Fruit fly (Drosophila melanogaster): ENCODE results near the gene RhoU.

The RhoU gene

DNA sequence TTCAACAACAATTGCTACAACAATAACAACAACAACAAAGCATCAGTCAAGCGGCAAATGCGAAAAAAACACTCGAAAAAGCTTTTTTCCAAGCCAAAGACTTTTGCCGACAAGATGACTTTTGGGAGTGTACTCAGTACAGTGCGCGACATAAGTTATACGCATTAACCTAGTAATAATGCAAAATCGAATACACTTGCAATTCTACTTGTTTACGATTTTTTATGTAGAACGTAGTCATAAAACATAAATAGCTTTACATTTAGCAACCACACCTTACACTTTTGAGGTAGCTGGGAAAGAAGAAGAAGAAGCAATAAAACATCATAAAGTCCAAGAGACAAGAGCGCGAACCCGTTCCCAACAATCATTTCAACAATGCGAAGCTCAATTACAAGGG is 18.1 kb downstream of the RhoU start:
- TF ChIP-seq CG12391 (tag; optimal IDR thresholded peaks at IDR 0.05) (no peak), cg (GFP tag; optimal IDR thresholded peaks at IDR 0.05) (no peak), Rfx (GFP tag; IDR thresholded peaks at IDR 0.05) (peak; percentile 36; the same call in 1 of the 2 replicates), Oli (tag; optimal IDR thresholded peaks at IDR 0.05) (no peak), jigr1 (GFP tag; IDR thresholded peaks at IDR 0.05) (peak; percentile 26; the same call in 1 of the 3 replicates), CG8290 (GFP tag; optimal IDR thresholded peaks at IDR 0.05) (no peak), CG8290 (tag; optimal IDR thresholded peaks at IDR 0.05) (peak in 1 of 2 experiments; percentile 50), CG7745 (tag; optimal IDR thresholded peaks at IDR 0.05) (no peak), D (optimal IDR thresholded peaks at IDR 0.05) (no peak), D (GFP tag; optimal IDR thresholded peaks at IDR 0.05) (peak; percentile 7), CG2678 (tag; optimal IDR thresholded peaks at IDR 0.05) (peak; percentile 8), ind (GFP tag; optimal IDR thresholded peaks at IDR 0.05) (peak; percentile 16), CG14710 (tag; optimal IDR thresholded peaks at IDR 0.05) (no peak), wdn (GFP tag; IDR thresholded peaks at IDR 0.05) (no peak), slbo (GFP tag; IDR thresholded peaks at IDR 0.05) (0 out of 2 replicates have a peak, but pooled peaks have one; percentile 22), lbe (GFP tag; optimal IDR thresholded peaks at IDR 0.05) (peak; percentile 41), yki (optimal IDR thresholded peaks at IDR 0.05) (no peak), CG30403 (GFP tag; optimal IDR thresholded peaks at IDR 0.05) (no peak), sens (GFP tag) (peak; percentile 28), HLH54F (GFP tag; optimal IDR thresholded peaks at IDR 0.05) (no peak), CG18262 (tag; optimal IDR thresholded peaks at IDR 0.05) (peak; percentile 12), CG8388 (GFP tag; optimal IDR thresholded peaks at IDR 0.05) (peak; percentile 1), CG11504 (tag; optimal IDR thresholded peaks at IDR 0.05) (peak; percentile 34), lab (GFP tag; optimal IDR thresholded peaks at IDR 0.05) (peak; percentile 34), unpg (GFP tag; optimal IDR thresholded peaks at IDR 0.05) (peak; percentile 3), CG7839 (tag; optimal IDR thresholded peaks at IDR 0.05) (peak; percentile 0), prd (optimal IDR thresholded peaks at IDR 0.05) (no peak), prd (GFP tag; IDR thresholded peaks at IDR 0.05) (peak; percentile 29; the same call in 1 of the 3 replicates), dmrt99B (tag; optimal IDR thresholded peaks at IDR 0.05) (peak; percentile 22), tna (GFP tag; IDR thresholded peaks at IDR 0.05; ENCODE audit: partially characterized antibody) (no peak), CG1024 (GFP tag; IDR thresholded peaks at IDR 0.05) (0 out of 2 replicates have a peak, but pooled peaks have one; percentile 15), nom (GFP tag; optimal IDR thresholded peaks at IDR 0.05) (peak; percentile 3), CG18599 (GFP tag; optimal IDR thresholded peaks at IDR 0.05) (peak; percentile 8), gem (tag; optimal IDR thresholded peaks at IDR 0.05) (peak; percentile 9), ttk (GFP tag; IDR thresholded peaks at IDR 0.05) (peak; percentile 41; the same call in 1 of the 2 replicates), CG2120 (GFP tag; optimal IDR thresholded peaks at IDR 0.05) (peak; percentile 21), vvl (GFP tag; IDR thresholded peaks at IDR 0.05) (0 out of 2 replicates have a peak, but pooled peaks have one; percentile 20), Drgx (GFP tag; IDR thresholded peaks at IDR 0.05) (peak; percentile 79), CG14441 (GFP tag; IDR thresholded peaks at IDR 0.05) (0 out of 2 replicates have a peak, but pooled peaks have one; percentile 5), Med (GFP tag) (peak; percentile 71), CG11695 (GFP tag; IDR thresholded peaks at IDR 0.05) (peak; percentile 77), Doc2 (GFP tag; IDR thresholded peaks at IDR 0.05) (no peak), CrebB (tag; optimal IDR thresholded peaks at IDR 0.05) (no peak), dysf (GFP tag; IDR thresholded peaks at IDR 0.05) (peak; percentile 56), Sox102F (GFP tag; optimal IDR thresholded peaks at IDR 0.05) (peak; percentile 28), CG17385 (GFP tag; optimal IDR thresholded peaks at IDR 0.05) (peak; percentile 27), CG2712 (tag; optimal IDR thresholded peaks at IDR 0.05) (peak; percentile 1), Ptx1 (GFP tag; IDR thresholded peaks at IDR 0.05) (no peak)

Measured in whole organism, embryonic.